Worm (Caenorhabditis elegans): ENCODE data around the gene gpr-2.

gpr-2 gene

DNA sequence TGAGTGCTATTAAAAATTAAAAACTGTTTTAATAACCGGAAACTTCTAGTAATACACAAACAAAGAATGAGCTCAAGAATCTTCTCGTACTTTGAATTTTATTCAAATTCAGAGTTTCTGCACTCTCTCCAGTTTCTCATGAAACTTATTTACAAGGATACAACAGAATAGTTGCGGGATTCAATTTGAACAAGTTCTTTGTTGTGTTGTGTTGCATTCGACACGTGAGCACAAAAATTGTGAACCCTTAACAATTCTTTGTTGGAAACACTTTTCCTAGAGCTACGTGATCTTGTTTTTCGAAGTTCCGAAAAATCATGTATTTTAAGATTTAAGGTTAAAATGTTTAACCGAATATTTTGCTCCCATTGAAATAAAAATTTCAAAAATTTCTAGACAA, 19.2 kb downstream of the gpr-2 start:
- no peak for TF ChIP-seq ceh-6 (GFP tag; optimal IDR thresholded peaks at IDR 0.05)
- no peak for TF ChIP-seq tbx-2 (tag; optimal IDR thresholded peaks at IDR 0.05)
- no peak for TF ChIP-seq pros-1 (tag; optimal IDR thresholded peaks at IDR 0.05)
- no peak for TF ChIP-seq unc-86 (tag; optimal IDR thresholded peaks at IDR 0.05)
- no peak for TF ChIP-seq dve-1 (tag; optimal IDR thresholded peaks at IDR 0.05)
- no peak for TF ChIP-seq ztf-16 (tag; optimal IDR thresholded peaks at IDR 0.05)
- no peak for TF ChIP-seq F13H6.1 (tag; optimal IDR thresholded peaks at IDR 0.05)
- no peak for TF ChIP-seq ref-2 (tag; optimal IDR thresholded peaks at IDR 0.05)
- TF ChIP-seq nhr-11 (tag; optimal IDR thresholded peaks at IDR 0.05): no peak
- no peak for TF ChIP-seq ceh-22 (tag; optimal IDR thresholded peaks at IDR 0.05)
- TF ChIP-seq ceh-45 (GFP tag; IDR thresholded peaks at IDR 0.05): no peak
- no peak for TF ChIP-seq ceh-14 (tag; optimal IDR thresholded peaks at IDR 0.05)
- TF ChIP-seq elt-2 (tag; optimal IDR thresholded peaks at IDR 0.05): no peak

- TF ChIP-seq che-1 (tag; optimal IDR thresholded peaks at IDR 0.05): no peak
- TF ChIP-seq ceh-31 (tag; optimal IDR thresholded peaks at IDR 0.05): no peak
- no peak for TF ChIP-seq lim-6 (tag; optimal IDR thresholded peaks at IDR 0.05)
- no peak for TF ChIP-seq tbx-2 (tag; optimal IDR thresholded peaks at IDR 0.05)
- no peak for TF ChIP-seq ceh-18 (tag; optimal IDR thresholded peaks at IDR 0.05)
- TF ChIP-seq fkh-6 (tag; optimal IDR thresholded peaks at IDR 0.05): no peak
- TF ChIP-seq ceh-45 (GFP tag; IDR thresholded peaks at IDR 0.05): no peak
- TF ChIP-seq ceh-34 (tag; optimal IDR thresholded peaks at IDR 0.05): no peak
- no peak for TF ChIP-seq ceh-2 (tag; optimal IDR thresholded peaks at IDR 0.05)
- no peak for TF ChIP-seq ceh-30 (tag; optimal IDR thresholded peaks at IDR 0.05)
- TF ChIP-seq ref-2 (tag; optimal IDR thresholded peaks at IDR 0.05): no peak
- TF ChIP-seq eyg-1 (tag; optimal IDR thresholded peaks at IDR 0.05): no peak
- no peak for TF ChIP-seq nfya-1 (tag; optimal IDR thresholded peaks at IDR 0.05)
- TF ChIP-seq sox-4 (tag; optimal IDR thresholded peaks at IDR 0.05): no peak
- TF ChIP-seq fax-1 (tag; optimal IDR thresholded peaks at IDR 0.05): no peak
These were observed 26.0 kb downstream of the gpr-2 start, which contains the start of gene crn-6 for ce11 chrIII:9366971-9367370. crn-6 (plus strand) TSS chrIII:9367271.

DNA sequence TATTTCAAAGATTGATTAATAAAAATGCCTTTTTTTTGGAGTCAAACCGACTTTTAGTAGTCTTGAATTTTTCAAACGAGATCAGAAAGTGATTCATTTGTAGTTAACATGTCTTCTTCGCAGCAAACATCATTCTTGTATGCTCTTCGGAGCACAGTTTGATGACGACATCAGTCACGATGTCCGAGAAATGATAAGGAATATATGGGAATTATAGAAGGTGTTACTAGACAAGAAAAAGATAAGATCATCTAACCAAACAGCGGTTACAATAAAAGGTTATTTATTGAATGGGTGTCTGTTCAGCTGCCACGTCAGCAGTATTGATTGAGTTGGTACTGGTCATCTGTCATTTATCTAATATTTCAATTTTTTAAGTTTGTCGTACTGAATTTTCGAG, 26.6 kb downstream of the gpr-2 start:
- TF ChIP-seq pros-1 (tag; optimal IDR thresholded peaks at IDR 0.05): no peak
- peak; percentile 60 for TF ChIP-seq elt-2 (tag; optimal IDR thresholded peaks at IDR 0.05)

DNA sequence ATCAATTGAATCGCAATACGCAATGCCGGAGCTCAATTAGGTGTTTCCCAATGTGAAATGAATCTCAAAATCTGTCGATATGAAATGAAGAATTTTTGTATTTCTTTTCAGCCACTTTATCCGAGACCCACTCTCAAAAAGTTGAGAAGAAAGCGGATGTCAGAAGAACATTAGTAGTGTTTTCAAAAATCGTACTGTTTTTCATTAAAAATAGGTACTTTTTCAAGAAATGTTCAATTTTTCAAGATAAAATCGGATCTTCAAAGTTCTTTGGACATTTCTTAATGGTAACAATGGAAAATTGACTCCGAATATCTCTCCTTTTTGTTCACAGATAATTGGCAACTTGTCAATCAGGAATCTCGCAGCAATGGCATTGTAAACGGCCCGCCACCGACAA, 31.7 kb downstream of the gpr-2 start, which contains the start of gene flp-25:
flp-25 (plus strand) TSS at position 301 of the 400 bp plus-strand sequence.
- TF ChIP-seq ztf-16 (tag; optimal IDR thresholded peaks at IDR 0.05): no peak
- TF ChIP-seq elt-2 (tag; optimal IDR thresholded peaks at IDR 0.05): no peak
- TF ChIP-seq C38D4.7 (GFP tag; optimal IDR thresholded peaks at IDR 0.05): no peak
- no peak for TF ChIP-seq ttx-3 (tag; optimal IDR thresholded peaks at IDR 0.05)
- no peak for TF ChIP-seq che-1 (tag; optimal IDR thresholded peaks at IDR 0.05)
- TF ChIP-seq nhr-232 (tag; optimal IDR thresholded peaks at IDR 0.05): no peak
- TF ChIP-seq elt-4 (tag; optimal IDR thresholded peaks at IDR 0.05): no peak
- TF ChIP-seq sox-2 (GFP tag; IDR thresholded peaks at IDR 0.05): no peak
- no peak for TF ChIP-seq fkh-6 (tag; optimal IDR thresholded peaks at IDR 0.05)
- TF ChIP-seq ref-2 (tag; optimal IDR thresholded peaks at IDR 0.05): no peak
- no peak for TF ChIP-seq tbx-2 (tag; optimal IDR thresholded peaks at IDR 0.05)
- TF ChIP-seq unc-3 (GFP tag; conservative IDR thresholded peaks at IDR 0.05): no peak
- TF ChIP-seq unc-3 (tag; optimal IDR thresholded peaks at IDR 0.05): no peak
- no peak for TF ChIP-seq npax-4 (tag; optimal IDR thresholded peaks at IDR 0.05)
- no peak for TF ChIP-seq K09A11.1 (tag; optimal IDR thresholded peaks at IDR 0.05; ENCODE audit: insufficient read depth)

ce11 chrIII:9359060-9359459, 33.9 kb downstream of the gpr-2 start, which contains the start of gene K04H4.5:
K04H4.5 (plus strand) TSS chrIII:9359360.
- TF ChIP-seq hlh-13 (GFP tag; optimal IDR thresholded peaks at IDR 0.05): no peak
- no peak for TF ChIP-seq ceh-9 (tag; optimal IDR thresholded peaks at IDR 0.05)
- TF ChIP-seq hlh-15 (tag; optimal IDR thresholded peaks at IDR 0.05): no peak
- no peak for TF ChIP-seq dve-1 (tag; optimal IDR thresholded peaks at IDR 0.05)
- TF ChIP-seq ceh-19 (GFP tag; optimal IDR thresholded peaks at IDR 0.05): no peak
- TF ChIP-seq dmd-4 (tag; optimal IDR thresholded peaks at IDR 0.05; ENCODE audit: borderline replicate concordance): no peak
- TF ChIP-seq ceh-34 (tag; optimal IDR thresholded peaks at IDR 0.05): no peak
- no peak for TF ChIP-seq ceh-45 (GFP tag; IDR thresholded peaks at IDR 0.05)
- TF ChIP-seq hlh-6 (tag; optimal IDR thresholded peaks at IDR 0.05): no peak
- no peak for TF ChIP-seq ceh-31 (tag; optimal IDR thresholded peaks at IDR 0.05)
- TF ChIP-seq zip-5 (tag; optimal IDR thresholded peaks at IDR 0.05): no peak
